Worm (Caenorhabditis elegans): ENCODE results near the gene C01G12.5.

The C01G12.5 gene

DNA sequence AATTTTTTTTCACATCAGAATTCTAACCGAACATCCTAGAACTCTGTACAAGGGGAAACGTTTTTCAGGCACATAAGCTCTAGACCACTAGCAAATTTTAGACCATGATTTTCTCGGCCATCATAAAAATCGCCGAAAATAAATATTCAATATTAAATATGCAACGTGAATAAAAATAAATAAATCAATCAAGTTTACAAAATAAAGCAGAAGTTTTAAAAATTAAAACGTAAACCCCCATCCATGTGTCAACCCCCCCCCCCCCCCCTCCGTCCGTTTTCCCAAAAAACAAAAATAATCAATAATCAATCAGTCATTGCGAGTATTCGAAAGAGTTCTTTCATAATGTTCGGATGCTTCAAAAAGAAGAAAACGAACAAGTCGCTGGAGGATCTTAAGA lies 6.0 kb upstream of the C01G12.5 start, which contains the start of gene catp-4:
TSS of gene catp-4 (plus strand) at position 301 of the 400 bp plus-strand sequence.
- TF ChIP-seq dao-5 (tag; optimal IDR thresholded peaks at IDR 0.05) (no peak), W03F9.2 (tag; optimal IDR thresholded peaks at IDR 0.05) (no peak), him-1 (tag; optimal IDR thresholded peaks at IDR 0.05) (no peak)

DNA sequence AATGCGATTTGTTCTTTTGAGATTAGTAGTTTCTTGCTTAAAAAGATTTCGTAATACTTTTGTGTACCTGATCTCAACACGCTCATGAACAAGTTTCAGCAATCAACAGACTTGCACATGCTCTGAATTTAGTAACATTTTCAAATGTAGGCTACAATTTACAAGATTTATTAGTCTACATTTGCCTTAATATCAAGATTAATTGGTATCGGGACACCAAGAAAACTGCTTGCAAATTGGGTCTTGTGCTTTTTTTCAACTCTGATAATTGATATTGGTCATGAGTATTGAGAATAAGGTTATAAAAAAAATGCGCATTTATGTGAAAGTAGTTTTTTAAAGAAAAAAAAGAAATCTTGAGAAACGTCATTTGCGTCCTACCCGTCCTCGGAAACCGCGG lies 5.3 kb upstream of the C01G12.5 start:
- TF ChIP-seq him-1 (tag; optimal IDR thresholded peaks at IDR 0.05) (no peak), dao-5 (tag; optimal IDR thresholded peaks at IDR 0.05) (no peak), W03F9.2 (tag; optimal IDR thresholded peaks at IDR 0.05) (no peak)

DNA sequence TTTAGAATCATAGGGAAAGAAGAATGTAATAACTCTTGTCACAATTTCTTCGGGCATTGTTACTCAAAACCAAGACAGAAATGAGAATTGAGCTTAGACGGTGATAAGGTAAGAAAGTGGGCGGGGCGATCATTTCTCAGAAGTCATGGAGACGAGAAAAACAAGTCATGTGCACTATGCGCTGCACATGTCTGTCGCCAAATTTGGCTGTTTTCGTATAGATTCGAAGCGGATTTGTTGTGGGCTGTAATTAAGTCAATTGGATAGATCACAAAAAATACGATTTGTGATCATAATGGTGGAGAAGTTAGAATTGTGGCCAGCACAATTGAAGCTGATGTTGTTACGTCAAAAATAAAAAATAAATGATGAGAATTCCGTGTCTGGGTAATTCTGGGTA lies 4.4 kb upstream of the C01G12.5 start, which contains the start of gene C01G12.7:
TSS of gene C01G12.7 (minus strand) at position 195 of the 400 bp plus-strand sequence.
- no peak for TF ChIP-seq W03F9.2 (tag; optimal IDR thresholded peaks at IDR 0.05)

- TF ChIP-seq W03F9.2 (tag; optimal IDR thresholded peaks at IDR 0.05) (no peak), dao-5 (tag; optimal IDR thresholded peaks at IDR 0.05) (no peak), him-1 (tag; optimal IDR thresholded peaks at IDR 0.05) (no peak)
Measured at ce11 chrII:14588162-14588561, 855 bp upstream of the C01G12.5 start, which contains the start of gene nspb-10. nspb-10 (minus strand) TSS chrII:14588262.

- TF ChIP-seq him-1 (tag; optimal IDR thresholded peaks at IDR 0.05) (no peak), dao-5 (tag; optimal IDR thresholded peaks at IDR 0.05) (no peak), W03F9.2 (tag; optimal IDR thresholded peaks at IDR 0.05) (no peak)
Measured at ce11 chrII:14582206-14582605, 5.1 kb downstream of the C01G12.5 start, which contains the start of gene C01G12.3. C01G12.3 (minus strand) TSS chrII:14582306.

- TF ChIP-seq W03F9.2 (tag; optimal IDR thresholded peaks at IDR 0.05) (no peak), dao-5 (tag; optimal IDR thresholded peaks at IDR 0.05) (no peak), him-1 (tag; optimal IDR thresholded peaks at IDR 0.05) (no peak)
Measured at ce11 chrII:14580549-14580948, 6.8 kb downstream of the C01G12.5 start, which contains the start of the genes nspb-8 and nspb-9. nspb-8 (minus strand) TSS chrII:14580649. nspb-9 (plus strand) TSS chrII:14580859.

ce11 chrII:14578716-14579115 lies 8.6 kb downstream of the C01G12.5 start, which contains the start of gene C01G12.9:
C01G12.9 (plus strand) TSS chrII:14579016.
- TF ChIP-seq W03F9.2 (tag; optimal IDR thresholded peaks at IDR 0.05) (no peak), dao-5 (tag; optimal IDR thresholded peaks at IDR 0.05) (no peak), him-1 (tag; optimal IDR thresholded peaks at IDR 0.05) (no peak)

- TF ChIP-seq him-1 (tag; optimal IDR thresholded peaks at IDR 0.05) (no peak), dao-5 (tag; optimal IDR thresholded peaks at IDR 0.05) (no peak), W03F9.2 (tag; optimal IDR thresholded peaks at IDR 0.05) (no peak)
Measured at ce11 chrII:14578013-14578412, 9.3 kb downstream of the C01G12.5 start, which contains the start of gene nspb-7. nspb-7 (plus strand) TSS chrII:14578313.

ce11 chrII:14576429-14576828 lies 10.9 kb downstream of the C01G12.5 start, which contains the start of gene C01G12.13:
C01G12.13 (plus strand) TSS chrII:14576729.
- no peak for TF ChIP-seq W03F9.2 (tag; optimal IDR thresholded peaks at IDR 0.05)
- no peak for TF ChIP-seq him-1 (tag; optimal IDR thresholded peaks at IDR 0.05)
- TF ChIP-seq dao-5 (tag; optimal IDR thresholded peaks at IDR 0.05), result no peak

ce11 chrII:14574790-14575189 lies 12.5 kb downstream of the C01G12.5 start:
- no peak for TF ChIP-seq W03F9.2 (tag; optimal IDR thresholded peaks at IDR 0.05)
- TF ChIP-seq him-1 (tag; optimal IDR thresholded peaks at IDR 0.05), result no peak
- TF ChIP-seq dao-5 (tag; optimal IDR thresholded peaks at IDR 0.05), result no peak

DNA sequence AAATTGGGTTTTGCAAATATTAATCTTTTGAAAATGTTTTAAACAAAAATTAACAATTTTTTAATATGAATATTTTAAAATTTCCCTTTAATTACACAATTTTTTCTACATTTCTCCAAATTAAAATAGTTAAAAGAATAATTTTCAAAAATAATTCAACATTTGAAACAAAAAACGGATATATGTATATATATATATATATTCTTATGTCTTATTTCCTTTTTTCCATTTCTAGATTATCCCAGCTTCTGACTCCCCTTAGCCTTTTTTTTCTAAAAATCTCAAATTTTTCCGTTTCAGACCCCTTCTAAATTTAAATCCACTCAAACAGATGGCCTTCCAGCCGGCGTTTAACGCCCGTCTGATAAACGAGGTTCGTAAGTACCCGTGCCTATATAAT lies 14.0 kb downstream of the C01G12.5 start, which contains the start of gene madf-5:
TSS of gene madf-5 (plus strand) at position 301 of the 400 bp plus-strand sequence.
- TF ChIP-seq him-1 (tag; optimal IDR thresholded peaks at IDR 0.05) (no peak), dao-5 (tag; optimal IDR thresholded peaks at IDR 0.05) (no peak), W03F9.2 (tag; optimal IDR thresholded peaks at IDR 0.05) (no peak)

DNA sequence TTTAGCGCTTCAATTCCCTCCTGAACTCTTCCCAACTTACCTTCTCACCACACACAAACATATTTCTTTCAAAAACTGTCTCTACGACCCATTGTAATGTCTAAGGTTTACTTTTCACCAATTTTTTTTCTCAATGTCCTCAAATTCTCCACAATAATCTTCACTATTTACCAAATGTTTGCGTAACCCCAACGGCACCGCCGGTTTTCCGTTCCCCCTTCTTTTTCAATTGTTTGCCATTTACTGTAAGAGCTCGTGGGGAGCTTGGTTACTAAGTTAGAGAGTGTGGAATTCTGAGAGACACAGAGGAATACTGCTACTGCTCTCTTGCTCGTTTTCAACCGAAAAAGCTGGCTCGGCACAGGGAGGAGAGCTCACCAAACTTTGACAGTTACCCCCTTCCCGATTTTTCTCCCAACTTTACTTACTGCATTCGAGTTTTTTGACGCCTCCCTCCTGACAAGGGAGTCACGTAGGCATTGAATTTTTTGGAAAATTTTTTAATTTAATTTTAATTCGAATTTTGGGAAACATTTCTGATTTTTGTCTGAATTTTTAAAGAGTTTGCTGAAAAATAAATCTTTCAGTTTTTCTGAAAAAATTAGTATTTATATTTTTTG lies 16.7 kb downstream of the C01G12.5 start:
- no peak for TF ChIP-seq W03F9.2 (tag; optimal IDR thresholded peaks at IDR 0.05)
- no peak for TF ChIP-seq him-1 (tag; optimal IDR thresholded peaks at IDR 0.05)
- TF ChIP-seq dao-5 (tag; optimal IDR thresholded peaks at IDR 0.05), result no peak

DNA sequence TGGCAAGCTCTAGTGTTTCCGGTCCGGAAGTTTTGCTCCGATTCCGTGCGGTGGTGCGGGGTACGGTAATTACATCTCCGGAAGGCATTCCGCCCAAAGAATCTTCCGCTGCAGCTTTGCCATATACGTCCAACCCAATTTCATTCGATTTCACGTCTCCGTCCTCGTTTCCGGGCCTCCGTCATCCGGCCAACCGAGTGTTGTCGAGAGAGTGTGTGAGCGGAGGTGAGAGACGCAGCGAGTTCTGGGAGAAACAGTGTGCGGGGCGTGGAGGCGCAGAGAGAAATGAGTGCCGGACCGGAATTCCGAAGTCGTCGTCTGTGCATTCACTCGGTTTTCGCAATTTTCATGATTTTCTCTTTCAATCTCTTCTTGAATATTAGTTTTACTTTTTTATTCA lies 18.0 kb downstream of the C01G12.5 start:
- no peak for TF ChIP-seq W03F9.2 (tag; optimal IDR thresholded peaks at IDR 0.05)
- no peak for TF ChIP-seq him-1 (tag; optimal IDR thresholded peaks at IDR 0.05)
- no peak for TF ChIP-seq dao-5 (tag; optimal IDR thresholded peaks at IDR 0.05)

DNA sequence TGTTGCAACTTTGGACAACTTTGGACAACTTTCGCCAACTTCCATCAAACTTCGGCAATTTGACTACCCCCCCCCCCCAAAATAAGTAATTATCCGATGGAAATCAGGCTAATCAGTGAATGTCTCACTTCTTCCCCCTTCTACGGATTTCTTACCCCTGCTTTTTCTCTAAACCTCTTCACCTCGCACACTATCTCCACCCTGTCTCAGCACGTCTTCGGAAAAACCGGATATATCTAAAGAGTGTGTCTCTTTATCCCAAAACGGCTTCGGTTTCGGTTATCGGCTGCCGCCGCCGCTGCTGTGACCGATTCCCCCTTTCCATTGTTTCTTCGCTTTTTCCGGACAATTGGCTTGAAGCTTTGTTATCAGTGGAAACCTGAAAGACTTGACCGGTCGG lies 19.5 kb downstream of the C01G12.5 start:
- no peak for TF ChIP-seq him-1 (tag; optimal IDR thresholded peaks at IDR 0.05)
- TF ChIP-seq W03F9.2 (tag; optimal IDR thresholded peaks at IDR 0.05), result no peak
- TF ChIP-seq dao-5 (tag; optimal IDR thresholded peaks at IDR 0.05), result no peak

Data from whole organism, L4/young adult.